Worm (Caenorhabditis elegans) whole organism, L1 larva: ENCODE measurements around the gene K08D8.10.

ENCODE experiments used
- egl-27 ChIP-seq, 2 experiments: fragments of 150-350 bp in 1 of 2; sonication (generic microtip); optimal IDR thresholded peaks; 3 replicates each; lab custom pipeline; 2017 to 2018; ENCODE audit warnings: missing biosample characterization in 2 of 2, missing genetic modification characterization in 2 of 2, missing genetic modification reagents in 2 of 2
- elt-3 ChIP-seq, 6 experiments: fragments of 150-350 bp in 1 of 6; sonication (generic microtip); optimal IDR thresholded peaks; 2 replicates each; lab custom pipeline; 2017 to 2018; ENCODE audit warnings: missing biosample characterization in 6 of 6, missing genetic modification characterization in 6 of 6, inconsistent platforms in 1 of 6
- fkh-8 ChIP-seq: sonication (generic microtip); optimal IDR thresholded peaks from 2 replicates; lab custom pipeline; 2016; ENCODE audit warnings: mild to moderate bottlenecking, missing genetic modification characterization, missing compliant biosample characterization
- fos-1 ChIP-seq: fragments of 150-350 bp; optimal IDR thresholded peaks from 2 replicates; lab custom pipeline; 2014; ENCODE audit warnings: missing biosample characterization, missing genetic modification characterization
- lir-3 ChIP-seq: sonication (generic microtip); optimal IDR thresholded peaks from 2 replicates; lab custom pipeline; 2016; ENCODE audit warnings: mild to moderate bottlenecking, missing genetic modification characterization, moderate library complexity, missing compliant biosample characterization; ENCODE audit not compliant: poor library complexity
- nhr-11 ChIP-seq: fragments of 150-350 bp; optimal IDR thresholded peaks from 2 replicates; lab custom pipeline; 2014; ENCODE audit warnings: missing biosample characterization, missing genetic modification characterization
- nhr-76 ChIP-seq: sonication (generic microtip); optimal IDR thresholded peaks from 2 replicates; lab custom pipeline; 2017; ENCODE audit warnings: missing biosample characterization, missing genetic modification characterization

ce11 chrIV:12892194-12892593 is 8.2 kb upstream of the K08D8.10 start, which contains the start of gene K08D8.1:
- TF ChIP-seq nhr-11 = no peak
- no peak for TF ChIP-seq egl-27 (tag; optimal IDR thresholded peaks at IDR 0.05; lab: Kevin White, UChicago)
- TF ChIP-seq fkh-8 = no peak
- no peak for TF ChIP-seq elt-3 (tag; optimal IDR thresholded peaks at IDR 0.05; lab: Kevin White, UChicago)
- TF ChIP-seq fos-1 (tag; lab: Kevin White, UChicago) = no peak
- TF ChIP-seq lir-3 (tag; lab: Kevin White, UChicago) = no peak
- TF ChIP-seq nhr-76 (tag; lab: Kevin White, UChicago) = no peak
